Fruit fly (Drosophila melanogaster) whole organism, embryonic: Measurements from ENCODE around the gene CG11593.
A peak's percentile ranks its signal among the peaks of the same experiment; 100 is the strongest.

Source experiments
- Asciz ChIP-seq: fragments of 200-800 bp; sonication (Bioruptor generic); optimal IDR thresholded peaks from 2 replicates; lab custom pipeline; 2017; ENCODE audit warnings: missing biosample characterization, mild to moderate bottlenecking, missing genetic modification characterization, missing genetic modification reagents
- BEAF-32 ChIP-seq: fragments of 200-800 bp; sonication (Bioruptor generic); optimal IDR thresholded peaks from 3 replicates; lab custom pipeline; 2017; ENCODE audit warnings: missing biosample characterization, missing genetic modification characterization, mild to moderate bottlenecking, moderate library complexity, missing genetic modification reagents
- CG10274 ChIP-seq: fragments of 200-800 bp; sonication (Bioruptor generic); optimal IDR thresholded peaks from 3 replicates; lab custom pipeline; 2017; ENCODE audit warnings: missing biosample characterization, mild to moderate bottlenecking, missing genetic modification characterization
- CG10431 ChIP-seq: fragments of 200-800 bp; sonication (Bioruptor generic); optimal IDR thresholded peaks from 3 replicates; lab custom pipeline; 2018; ENCODE audit warnings: missing biosample characterization, mild to moderate bottlenecking, missing genetic modification characterization
- CG10462 ChIP-seq: fragments of 200-800 bp; sonication (Bioruptor generic); optimal IDR thresholded peaks from 2 replicates; lab custom pipeline; 2016; ENCODE audit warnings: missing biosample characterization, missing genetic modification characterization
- CG10959 ChIP-seq: fragments of 200-800 bp; sonication (Bioruptor generic); IDR thresholded peaks from 2 replicates; pipeline ENCODE4 v1.3.6; 2022; ENCODE audit warnings: missing biosample characterization, missing genetic modification characterization
- CG12942 ChIP-seq: fragments of 200-800 bp; sonication (Bioruptor generic); optimal IDR thresholded peaks from 3 replicates; lab custom pipeline; 2016; ENCODE audit warnings: missing biosample characterization, missing genetic modification characterization
- CG13287 ChIP-seq: fragments of 200-800 bp; sonication (Bioruptor generic); IDR thresholded peaks from 2 replicates; pipeline ENCODE4 v1.3.6; 2022; ENCODE audit warnings: missing biosample characterization, missing genetic modification characterization; ENCODE audit not compliant: partially characterized antibody
- CG13424 ChIP-seq: fragments of 200-800 bp; sonication (Bioruptor generic); optimal IDR thresholded peaks from 2 replicates; lab custom pipeline; 2019; ENCODE audit warnings: missing biosample characterization, mild to moderate bottlenecking, missing genetic modification characterization, moderate library complexity
- CG14050 ChIP-seq: fragments of 200-800 bp; sonication (Bioruptor generic); IDR thresholded peaks from 3 replicates; pipeline ENCODE4 v1.3.6; 2022; ENCODE audit warnings: missing biosample characterization, missing genetic modification characterization
- CG15696 ChIP-seq: fragments of 200-800 bp; sonication (Bioruptor generic); optimal IDR thresholded peaks from 2 replicates; lab custom pipeline; 2019; ENCODE audit warnings: missing biosample characterization, mild to moderate bottlenecking, missing genetic modification characterization, moderate library complexity
- CG16863 ChIP-seq: fragments of 200-800 bp; sonication (Bioruptor generic); optimal IDR thresholded peaks from 3 replicates; lab custom pipeline; 2016; ENCODE audit warnings: missing biosample characterization, missing genetic modification characterization
- CG17328 ChIP-seq: fragments of 200-800 bp; sonication (Bioruptor generic); IDR thresholded peaks from 2 replicates; pipeline ENCODE4 v1.3.6; 2022; ENCODE audit warnings: missing biosample characterization, missing genetic modification characterization
- CG1832 ChIP-seq: fragments of 200-800 bp; sonication (Bioruptor generic); optimal IDR thresholded peaks from 2 replicates; lab custom pipeline; 2017; ENCODE audit warnings: missing biosample characterization, mild to moderate bottlenecking, missing genetic modification characterization, inconsistent platforms
- CG2678 ChIP-seq: fragments of 200-800 bp; sonication (Bioruptor generic); optimal IDR thresholded peaks from 3 replicates; lab custom pipeline; 2019; ENCODE audit warnings: missing biosample characterization, mild to moderate bottlenecking, missing genetic modification characterization, moderate library complexity
- CG2889 ChIP-seq: fragments of 200-800 bp; sonication (Bioruptor generic); IDR thresholded peaks from 3 replicates; pipeline ENCODE4 v1.3.6; 2022; ENCODE audit warnings: missing biosample characterization, missing genetic modification characterization
- CG34376 ChIP-seq: fragments of 200-800 bp; sonication (Bioruptor generic); optimal IDR thresholded peaks from 2 replicates; lab custom pipeline; 2018; ENCODE audit warnings: missing biosample characterization, mild to moderate bottlenecking, missing genetic modification characterization
- CG42726 ChIP-seq: fragments of 200-800 bp; sonication (Bioruptor generic); IDR thresholded peaks from 2 replicates; pipeline ENCODE4 v1.3.6; 2022; ENCODE audit warnings: missing biosample characterization, missing genetic modification characterization; ENCODE audit not compliant: partially characterized antibody
- CG4282 ChIP-seq: fragments of 200-800 bp; sonication (Bioruptor generic); optimal IDR thresholded peaks from 2 replicates; lab custom pipeline; 2016; ENCODE audit warnings: missing biosample characterization, missing genetic modification characterization
- CG4360 ChIP-seq: fragments of 200-800 bp; sonication (Bioruptor generic); IDR thresholded peaks from 2 replicates; pipeline ENCODE4 v1.3.6; 2022; ENCODE audit warnings: missing biosample characterization, missing genetic modification characterization
- CG6254 ChIP-seq: fragments of 200-800 bp; sonication (Bioruptor generic); optimal IDR thresholded peaks from 3 replicates; lab custom pipeline; 2017; ENCODE audit warnings: mild to moderate bottlenecking, missing biosample characterization, missing genetic modification reagents, missing genetic modification characterization
- CG9797 ChIP-seq: fragments of 200-800 bp; sonication (Bioruptor generic); optimal IDR thresholded peaks from 3 replicates; lab custom pipeline; 2018; ENCODE audit warnings: missing biosample characterization, mild to moderate bottlenecking, missing genetic modification characterization
- CoRest ChIP-seq: fragments of 200-800 bp; sonication (Bioruptor generic); optimal IDR thresholded peaks from 3 replicates; lab custom pipeline; 2018; ENCODE audit warnings: missing biosample characterization, mild to moderate bottlenecking, missing genetic modification characterization, moderate library complexity
- Dad ChIP-seq: fragments of 200-800 bp; sonication (Bioruptor generic); optimal IDR thresholded peaks from 3 replicates; lab custom pipeline; 2016; ENCODE audit warnings: missing biosample characterization, missing genetic modification characterization
- Doc3 ChIP-seq: fragments of 200-800 bp; sonication (Bioruptor generic); IDR thresholded peaks from 3 replicates; pipeline ENCODE4 v1.3.6; 2022; ENCODE audit warnings: missing biosample characterization, missing genetic modification characterization; ENCODE audit not compliant: partially characterized antibody
- Drgx ChIP-seq: fragments of 200-800 bp; sonication (Bioruptor generic); IDR thresholded peaks from 2 replicates; pipeline ENCODE4 v1.3.6; 2022; ENCODE audit warnings: missing biosample characterization, missing genetic modification characterization
- Fer1 ChIP-seq: fragments of 200-800 bp; sonication (Bioruptor generic); optimal IDR thresholded peaks from 2 replicates; lab custom pipeline; 2017; ENCODE audit warnings: missing biosample characterization, mild to moderate bottlenecking, missing genetic modification characterization
- Fer2 ChIP-seq: fragments of 200-800 bp; sonication (Bioruptor generic); optimal IDR thresholded peaks from 2 replicates; lab custom pipeline; 2018; ENCODE audit warnings: missing biosample characterization, mild to moderate bottlenecking, missing genetic modification characterization, moderate library complexity
- HLHmδ ChIP-seq: fragments of 200-800 bp; sonication (Bioruptor generic); optimal IDR thresholded peaks from 2 replicates; lab custom pipeline; 2018; ENCODE audit warnings: missing biosample characterization, mild to moderate bottlenecking, missing genetic modification characterization, moderate library complexity
- Hey ChIP-seq: fragments of 200-800 bp; sonication (Bioruptor generic); optimal IDR thresholded peaks from 3 replicates; lab custom pipeline; 2018; ENCODE audit warnings: missing biosample characterization, mild to moderate bottlenecking, missing genetic modification characterization
- HmgZ ChIP-seq: fragments of 200-800 bp; sonication (Bioruptor generic); optimal IDR thresholded peaks from 2 replicates; lab custom pipeline; 2018; ENCODE audit warnings: missing biosample characterization, mild to moderate bottlenecking, missing genetic modification characterization
- Jarid2 ChIP-seq: fragments of 200-800 bp; sonication (Bioruptor generic); optimal IDR thresholded peaks from 3 replicates; lab custom pipeline; 2017; ENCODE audit warnings: mild to moderate bottlenecking, missing biosample characterization, missing genetic modification reagents, missing genetic modification characterization
- MESR4 ChIP-seq: fragments of 200-800 bp; sonication (Bioruptor generic); optimal IDR thresholded peaks from 2 replicates; lab custom pipeline; 2018; ENCODE audit warnings: missing biosample characterization, mild to moderate bottlenecking, missing genetic modification characterization, moderate library complexity
- Nf-YA ChIP-seq: fragments of 200-800 bp; sonication (Bioruptor generic); IDR thresholded peaks from 2 replicates; pipeline ENCODE4 v1.3.6; 2022; ENCODE audit warnings: missing biosample characterization, missing genetic modification characterization
- Oli ChIP-seq: fragments of 200-800 bp; sonication (Bioruptor generic); optimal IDR thresholded peaks from 2 replicates; lab custom pipeline; 2018; ENCODE audit warnings: missing biosample characterization, mild to moderate bottlenecking, missing genetic modification characterization, moderate library complexity
- YL-1 ChIP-seq: fragments of 200-800 bp; sonication (Bioruptor generic); optimal IDR thresholded peaks from 3 replicates; lab custom pipeline; 2017; ENCODE audit warnings: missing biosample characterization, mild to moderate bottlenecking, missing genetic modification characterization
- bcd ChIP-seq: fragments of 200-800 bp; sonication (Bioruptor generic); optimal IDR thresholded peaks from 2 replicates; lab custom pipeline; 2017; ENCODE audit warnings: missing biosample characterization, mild to moderate bottlenecking, missing genetic modification characterization
- ci ChIP-seq: fragments of 200-800 bp; sonication (Bioruptor generic); IDR thresholded peaks from 3 replicates; pipeline ENCODE4 v1.3.6; 2022; ENCODE audit warnings: missing biosample characterization, missing genetic modification characterization
- da ChIP-seq: fragments of 200-800 bp; sonication (Bioruptor generic); optimal IDR thresholded peaks from 2 replicates; lab custom pipeline; 2016; ENCODE audit warnings: missing biosample characterization, missing genetic modification characterization
- dmrt99B ChIP-seq: fragments of 200-800 bp; sonication (Bioruptor generic); optimal IDR thresholded peaks from 2 replicates; lab custom pipeline; 2018; ENCODE audit warnings: missing biosample characterization, mild to moderate bottlenecking, missing genetic modification characterization, moderate library complexity
- grau ChIP-seq: fragments of 200-800 bp; optimal IDR thresholded peaks from 3 replicates; lab custom pipeline; 2019; ENCODE audit warnings: missing biosample characterization, mild to moderate bottlenecking, missing genetic modification characterization, moderate library complexity
- gsb-n ChIP-seq: fragments of 200-800 bp; sonication (Bioruptor generic); optimal IDR thresholded peaks from 3 replicates; lab custom pipeline; 2018; ENCODE audit warnings: missing biosample characterization, mild to moderate bottlenecking, missing genetic modification characterization
- kah ChIP-seq: fragments of 200-800 bp; sonication (Bioruptor generic); optimal IDR thresholded peaks from 2 replicates; lab custom pipeline; 2018; ENCODE audit warnings: missing biosample characterization, mild to moderate bottlenecking, missing genetic modification characterization
- mirr ChIP-seq: fragments of 200-800 bp; sonication (Bioruptor generic); optimal IDR thresholded peaks from 3 replicates; lab custom pipeline; 2018; ENCODE audit warnings: missing biosample characterization, mild to moderate bottlenecking, missing genetic modification characterization
- nerfin-1 ChIP-seq: fragments of 200-800 bp; sonication (Bioruptor generic); optimal IDR thresholded peaks from 3 replicates; lab custom pipeline; 2019; ENCODE audit warnings: missing biosample characterization, mild to moderate bottlenecking, missing genetic modification characterization, moderate library complexity
- otp ChIP-seq: fragments of 200-800 bp; sonication (Bioruptor generic); IDR thresholded peaks from 3 replicates; pipeline ENCODE4, ENCODE4 v1.3.6; 2022; ENCODE audit warnings: missing biosample characterization, missing genetic modification characterization
- pfk ChIP-seq: fragments of 200-800 bp; sonication (Bioruptor generic); optimal IDR thresholded peaks from 2 replicates; lab custom pipeline; 2018; ENCODE audit warnings: missing biosample characterization, mild to moderate bottlenecking, missing genetic modification characterization, moderate library complexity
- ttk ChIP-seq: fragments of 200-800 bp; sonication (Bioruptor generic); IDR thresholded peaks from 2 replicates; pipeline ENCODE4 v2.1.2; 2022; ENCODE audit warnings: missing biosample characterization, missing genetic modification characterization
- z ChIP-seq: fragments of 200-800 bp; sonication (Bioruptor generic); IDR thresholded peaks from 3 replicates; pipeline ENCODE4 v1.3.6; 2022; ENCODE audit warnings: missing biosample characterization, missing genetic modification characterization

CG11593 gene

dm6 chr3L:4055438-4055962 lies 15.2 kb upstream of the CG11593 start:
- no peak for TF ChIP-seq CG10274 (GFP tag; lab: Kevin White, UChicago)
- no peak for TF ChIP-seq HmgZ (tag; lab: Kevin White, UChicago)
- TF ChIP-seq bcd (GFP tag; lab: Kevin White, UChicago) = no peak
- TF ChIP-seq CG15696 = no peak
- no peak for TF ChIP-seq CG16863
- no peak for TF ChIP-seq CG10431 (GFP tag; lab: Kevin White, UChicago)
- TF ChIP-seq CG2889 (GFP tag; lab: Robert Waterston, UW) = no peak
- TF ChIP-seq ttk (GFP tag; lab: Robert Waterston, UW) = no peak
- TF ChIP-seq CG4282 (GFP tag; lab: Kevin White, UChicago) = no peak

- TF ChIP-seq Fer2 (tag; lab: Kevin White, UChicago) (no peak), dmrt99B (tag; lab: Kevin White, UChicago) (peak; percentile 51), nerfin-1 (tag; lab: Kevin White, UChicago) (no peak), CG14050 (GFP tag; lab: Robert Waterston, UW) (no peak), Asciz (GFP tag; lab: Kevin White, UChicago) (no peak), MESR4 (no peak), CG17328 (GFP tag; lab: Robert Waterston, UW) (no peak), otp (GFP tag; lab: Robert Waterston, UW) (no peak), Oli (tag; lab: Kevin White, UChicago) (peak; percentile 35), YL-1 (no peak), pfk (GFP tag; lab: Kevin White, UChicago) (no peak), grau (tag; lab: Kevin White, UChicago) (peak; percentile 25), CG42726 (GFP tag; lab: Robert Waterston, UW) (no peak), CG13287 (no peak), CG34376 (GFP tag; lab: Kevin White, UChicago) (no peak), HLHmδ (GFP tag; lab: Kevin White, UChicago) (no peak), ci (GFP tag; lab: Robert Waterston, UW) (no peak), Hey (tag; lab: Kevin White, UChicago) (no peak), CoRest (tag; lab: Kevin White, UChicago) (peak; percentile 18), Drgx (GFP tag; lab: Robert Waterston, UW) (no peak), Fer1 (no peak), CG6254 (GFP tag; lab: Kevin White, UChicago) (no peak), CG12942 (GFP tag; lab: Kevin White, UChicago) (no peak), CG9797 (no peak), Dad (GFP tag; lab: Kevin White, UChicago) (no peak), Nf-YA (GFP tag; lab: Robert Waterston, UW) (no peak), CG2678 (tag; lab: Kevin White, UChicago) (peak; percentile 36), gsb-n (tag; lab: Kevin White, UChicago) (no peak), da (GFP tag; lab: Kevin White, UChicago) (no peak), CG13424 (tag; lab: Kevin White, UChicago) (peak; percentile 11), CG1832 (GFP tag; lab: Kevin White, UChicago) (no peak), CG10959 (GFP tag; lab: Robert Waterston, UW) (no peak), kah (GFP tag; lab: Kevin White, UChicago) (no peak), z (GFP tag; lab: Robert Waterston, UW) (no peak), CG10462 (no peak), CG4360 (no peak), Jarid2 (GFP tag; lab: Kevin White, UChicago) (no peak), CG15696 (no peak), BEAF-32 (no peak), mirr (GFP tag; lab: Kevin White, UChicago) (no peak), Doc3 (GFP tag; lab: Robert Waterston, UW) (no peak)
These were observed 8.8 kb upstream of the CG11593 start for dm6 chr3L:4049082-4049481.
